Fruit fly (Drosophila melanogaster): ENCODE results near the gene Nep2.

- no peak for TF ChIP-seq CG11902 (GFP tag; optimal IDR thresholded peaks at IDR 0.05)
- TF ChIP-seq CG8319 (GFP tag; optimal IDR thresholded peaks at IDR 0.05): no peak
- TF ChIP-seq CG1621 (tag; optimal IDR thresholded peaks at IDR 0.05): peak; percentile 47
- peak; percentile 90 for TF ChIP-seq eg (GFP tag; IDR thresholded peaks at IDR 0.05)
- TF ChIP-seq CG8632 (GFP tag; optimal IDR thresholded peaks at IDR 0.05): peak; percentile 9
- peak; percentile 31 for TF ChIP-seq OdsH (GFP tag; optimal IDR thresholded peaks at IDR 0.05)
- TF ChIP-seq esn (GFP tag; optimal IDR thresholded peaks at IDR 0.05): no peak
- peak; percentile 25 for TF ChIP-seq CG10669 (GFP tag; optimal IDR thresholded peaks at IDR 0.05)
- peak; percentile 72 for TF ChIP-seq CG6854 (GFP tag; optimal IDR thresholded peaks at IDR 0.05)
- TF ChIP-seq CG9139 (GFP tag; optimal IDR thresholded peaks at IDR 0.05): peak; percentile 61
- no peak for TF ChIP-seq CG4318 (GFP tag; optimal IDR thresholded peaks at IDR 0.05)
These were observed 9.2 kb upstream of the Nep2 start for dm6 chr3R:4740592-4741500.

Data from whole organism, prepupa.